Worm (Caenorhabditis elegans) whole organism, young adult: Measurements from ENCODE around the gene hipr-1.

Experiments used
- Y67H2A.10 ChIP-seq: fragments of 200-800 bp; sonication (Bioruptor generic); conservative IDR thresholded peaks from 2 replicates; pipeline ENCODE4 v1.3.6; 2022; ENCODE audit warnings: missing genetic modification reagents, missing genetic modification characterization, missing compliant biosample characterization
- cebp-1 ChIP-seq, 2 experiments: fragments of 200-800 bp in 1 of 2; sonication (Bioruptor generic) in 1 of 2; sonication (generic microtip) in 1 of 2; IDR thresholded peaks in 1 of 2; optimal IDR thresholded peaks in 1 of 2; 2 replicates each; pipeline versions ENCODE4 v1.3.6 to Lab custom; 2017 to 2022; ENCODE audit warnings: missing compliant biosample characterization in 2 of 2, missing genetic modification characterization in 2 of 2, mild to moderate bottlenecking in 1 of 2, missing genetic modification reagents in 1 of 2, moderate library complexity in 1 of 2
- cebp-2 ChIP-seq: fragments of 200-800 bp; sonication (Bioruptor generic); IDR thresholded peaks from 2 replicates; pipeline ENCODE4 v1.3.6; 2022; ENCODE audit warnings: missing genetic modification characterization, missing compliant biosample characterization
- ceh-91 ChIP-seq: fragments of 200-800 bp; sonication (Bioruptor generic); IDR thresholded peaks from 2 replicates; pipeline ENCODE4 v1.3.6; 2022; ENCODE audit warnings: missing genetic modification reagents, missing genetic modification characterization, missing compliant biosample characterization
- chd-7 ChIP-seq: sonication (generic microtip); optimal IDR thresholded peaks from 2 replicates; lab custom pipeline; 2016; ENCODE audit warnings: mild to moderate bottlenecking, missing genetic modification characterization, moderate library complexity, missing compliant biosample characterization
- lin-26 ChIP-seq: fragments of 200-800 bp; sonication (Bioruptor generic); IDR thresholded peaks from 2 replicates; pipeline ENCODE4 v1.3.6; 2022; ENCODE audit warnings: missing genetic modification reagents, missing genetic modification characterization, missing compliant biosample characterization
- lin-35 ChIP-seq, 3 experiments: fragments of 150-350 bp in 2 of 3; sonication (generic microtip) in 1 of 3; optimal IDR thresholded peaks; 2 replicates each; lab custom pipeline; 2014 to 2018; ENCODE audit warnings: missing biosample characterization in 3 of 3, missing genetic modification characterization in 3 of 3, missing genetic modification reagents in 3 of 3
- nfya-1 ChIP-seq: sonication (generic microtip); optimal IDR thresholded peaks from 2 replicates; lab custom pipeline; 2017; ENCODE audit warnings: antibody characterized with exemption, missing compliant biosample characterization, missing genetic modification characterization, borderline replicate concordance; ENCODE audit not compliant: insufficient read depth
- nfya-2 ChIP-seq: fragments of 200-800 bp; sonication (Bioruptor generic); IDR thresholded peaks from 2 replicates; pipeline ENCODE4 v1.3.6; 2022; ENCODE audit warnings: missing genetic modification reagents, missing genetic modification characterization, missing compliant biosample characterization
- nhr-120 ChIP-seq: fragments of 200-800 bp; sonication (Bioruptor generic); IDR thresholded peaks from 2 replicates; pipeline ENCODE4 v1.3.6; 2022; ENCODE audit warnings: missing genetic modification characterization, missing compliant biosample characterization
- pha-4 ChIP-seq: fragments of 150-350 bp; sonication (generic microtip); optimal IDR thresholded peaks from 2 replicates; lab custom pipeline; 2014; ENCODE audit warnings: missing biosample characterization, missing genetic modification reagents, missing genetic modification characterization
- unc-62 ChIP-seq: fragments of 150-350 bp; optimal IDR thresholded peaks from 2 replicates; lab custom pipeline; 2014; ENCODE audit warnings: missing biosample characterization, missing genetic modification reagents, missing genetic modification characterization

- TF ChIP-seq nhr-120 (GFP tag; lab: Robert Waterston, UW) (no peak), unc-62 (GFP tag; lab: Kevin White, UChicago) (no peak), nfya-1 (no peak), chd-7 (tag; lab: Kevin White, UChicago) (no peak), Y67H2A.10 (GFP tag; lab: Robert Waterston, UW) (no peak), lin-26 (GFP tag; lab: Robert Waterston, UW) (0 out of 2 replicates have a peak, but pooled peaks have one; percentile 7), nfya-2 (GFP tag; lab: Robert Waterston, UW) (no peak), cebp-2 (GFP tag; lab: Robert Waterston, UW) (no peak), ceh-91 (GFP tag; lab: Robert Waterston, UW) (no peak), pha-4 (tag; lab: Kevin White, UChicago) (no peak), lin-35 (GFP tag; optimal IDR thresholded peaks at IDR 0.05; lab: Kevin White, UChicago) (no peak), cebp-1 (GFP tag; IDR thresholded peaks at IDR 0.05; lab: Robert Waterston, UW) (no peak), cebp-1 (tag; optimal IDR thresholded peaks at IDR 0.05; lab: Kevin White, UChicago) (peak; percentile 28)
Observed at ce11 chrIII:8688438-8688946, 31.5 kb upstream of the hipr-1 start, which contains the start of gene hadb-1.
